Worm (Caenorhabditis elegans) whole organism, L1 larva: ENCODE data around the gene rla-2.

Experiments
- Y116A8C.19 ChIP-seq: sonication (generic microtip); optimal IDR thresholded peaks from 2 replicates; lab custom pipeline; 2016; ENCODE audit warnings: missing compliant biosample characterization, missing genetic modification characterization, borderline replicate concordance
- aha-1 ChIP-seq: fragments of 150-350 bp; optimal IDR thresholded peaks from 2 replicates; lab custom pipeline; 2014; ENCODE audit warnings: missing biosample characterization, missing genetic modification characterization
- ceh-8 ChIP-seq: fragments of 200-800 bp; sonication (Bioruptor generic); optimal IDR thresholded peaks from 2 replicates; lab custom pipeline; 2018; ENCODE audit warnings: mild to moderate bottlenecking, missing genetic modification characterization, moderate library complexity, missing compliant biosample characterization
- ces-1 ChIP-seq: fragments of 150-350 bp; optimal IDR thresholded peaks from 2 replicates; lab custom pipeline; 2014; ENCODE audit warnings: missing biosample characterization, missing genetic modification reagents, missing genetic modification characterization
- dpl-1 ChIP-seq, 3 experiments: fragments of 150-350 bp in 2 of 3; sonication (generic microtip) in 1 of 3; optimal IDR thresholded peaks; 2 replicates each; lab custom pipeline; 2014 to 2017; ENCODE audit warnings: missing biosample characterization in 3 of 3, missing genetic modification characterization in 3 of 3, missing genetic modification reagents in 3 of 3
- efl-1 ChIP-seq, 4 experiments: fragments of 150-350 bp; optimal IDR thresholded peaks in 3 of 4; peaks in 1 of 4; 1 replicate in 1 of 4; 2 replicates in 3 of 4; lab custom pipeline; 2014; ENCODE audit warnings: missing biosample characterization in 2 of 4, missing genetic modification characterization in 2 of 4, missing genetic modification reagents in 2 of 4
- efl-3 ChIP-seq: fragments of 200-800 bp; sonication (Bioruptor generic); optimal IDR thresholded peaks from 2 replicates; lab custom pipeline; 2018; ENCODE audit warnings: mild to moderate bottlenecking, missing genetic modification characterization, missing compliant biosample characterization
- egl-27 ChIP-seq, 2 experiments: fragments of 150-350 bp in 1 of 2; sonication (generic microtip); optimal IDR thresholded peaks; 3 replicates each; lab custom pipeline; 2017 to 2018; ENCODE audit warnings: missing biosample characterization in 2 of 2, missing genetic modification characterization in 2 of 2, missing genetic modification reagents in 2 of 2
- elt-2 ChIP-seq: sonication (generic microtip); optimal IDR thresholded peaks from 2 replicates; lab custom pipeline; 2016; ENCODE audit warnings: missing genetic modification characterization, mild to moderate bottlenecking, inconsistent platforms, missing compliant biosample characterization, missing genetic modification reagents
- elt-3 ChIP-seq, 6 experiments: fragments of 150-350 bp in 1 of 6; sonication (generic microtip); optimal IDR thresholded peaks; 2 replicates each; lab custom pipeline; 2017 to 2018; ENCODE audit warnings: missing biosample characterization in 6 of 6, missing genetic modification characterization in 6 of 6, inconsistent platforms in 1 of 6
- ets-5 ChIP-seq: fragments of 200-800 bp; sonication (Bioruptor generic); IDR thresholded peaks from 2 replicates; pipeline ENCODE4 v1.3.6; 2022; ENCODE audit warnings: missing genetic modification characterization, missing compliant biosample characterization
- fkh-10 ChIP-seq: sonication (generic microtip); optimal IDR thresholded peaks from 2 replicates; lab custom pipeline; 2017; ENCODE audit warnings: missing biosample characterization, missing genetic modification reagents, missing genetic modification characterization
- grh-1 ChIP-seq: fragments of 200-800 bp; sonication (Bioruptor generic); IDR thresholded peaks from 2 replicates; pipeline ENCODE4 v1.3.6; 2022; ENCODE audit warnings: missing genetic modification reagents, missing genetic modification characterization, missing compliant biosample characterization
- hlh-4 ChIP-seq: sonication (generic microtip); optimal IDR thresholded peaks from 2 replicates; lab custom pipeline; 2016; ENCODE audit warnings: mild to moderate bottlenecking, missing genetic modification characterization, missing compliant biosample characterization
- jun-1 ChIP-seq: fragments of 150-350 bp; optimal IDR thresholded peaks from 2 replicates; lab custom pipeline; 2014; ENCODE audit warnings: missing biosample characterization, missing genetic modification reagents, missing genetic modification characterization
- lin-13 ChIP-seq: fragments of 150-350 bp; optimal IDR thresholded peaks from 2 replicates; lab custom pipeline; 2014; ENCODE audit warnings: missing biosample characterization, missing genetic modification reagents, missing genetic modification characterization
- lir-3 ChIP-seq: sonication (generic microtip); optimal IDR thresholded peaks from 2 replicates; lab custom pipeline; 2016; ENCODE audit warnings: mild to moderate bottlenecking, missing genetic modification characterization, moderate library complexity, missing compliant biosample characterization; ENCODE audit not compliant: poor library complexity
- mef-2 ChIP-seq: fragments of 150-350 bp; optimal IDR thresholded peaks from 2 replicates; lab custom pipeline; 2014; ENCODE audit warnings: missing biosample characterization, missing genetic modification characterization
- mep-1 ChIP-seq: fragments of 150-350 bp; optimal IDR thresholded peaks from 2 replicates; lab custom pipeline; 2014; ENCODE audit warnings: missing biosample characterization, missing genetic modification characterization
- nhr-19 ChIP-seq: fragments of 200-800 bp; sonication (Bioruptor generic); conservative IDR thresholded peaks from 2 replicates; pipeline ENCODE4 v1.3.6; 2022; ENCODE audit warnings: missing genetic modification characterization, missing compliant biosample characterization
- nhr-20 ChIP-seq: sonication (generic microtip); optimal IDR thresholded peaks from 2 replicates; lab custom pipeline; 2016; ENCODE audit warnings: mild to moderate bottlenecking, missing genetic modification characterization, missing compliant biosample characterization
- nhr-28 ChIP-seq: fragments of 150-350 bp; optimal IDR thresholded peaks from 2 replicates; lab custom pipeline; 2014; ENCODE audit warnings: missing biosample characterization, missing genetic modification characterization
- nhr-47 ChIP-seq: sonication (generic microtip); optimal IDR thresholded peaks from 2 replicates; lab custom pipeline; 2016; ENCODE audit warnings: mild to moderate bottlenecking, missing genetic modification characterization, moderate library complexity, missing compliant biosample characterization
- nhr-90 ChIP-seq: sonication (generic microtip); optimal IDR thresholded peaks from 2 replicates; lab custom pipeline; 2016; ENCODE audit warnings: mild to moderate bottlenecking, missing genetic modification characterization, missing compliant biosample characterization; ENCODE audit not compliant: poor library complexity
- pax-3 ChIP-seq: fragments of 200-800 bp; sonication (Bioruptor generic); optimal IDR thresholded peaks from 2 replicates; lab custom pipeline; 2018; ENCODE audit warnings: mild to moderate bottlenecking, missing genetic modification characterization, moderate library complexity, missing compliant biosample characterization
- pqm-1 ChIP-seq: sonication (generic microtip); optimal IDR thresholded peaks from 3 replicates; lab custom pipeline; 2017; ENCODE audit warnings: missing biosample characterization, missing genetic modification characterization
- rnt-1 ChIP-seq: sonication (generic microtip); optimal IDR thresholded peaks from 2 replicates; lab custom pipeline; 2016; ENCODE audit warnings: mild to moderate bottlenecking, missing genetic modification characterization, moderate library complexity, missing compliant biosample characterization
- sox-4 ChIP-seq: sonication (generic microtip); optimal IDR thresholded peaks from 2 replicates; lab custom pipeline; 2016; ENCODE audit warnings: missing genetic modification characterization, missing compliant biosample characterization
- swsn-7 ChIP-seq: sonication (generic microtip); optimal IDR thresholded peaks from 2 replicates; lab custom pipeline; 2016; ENCODE audit warnings: missing genetic modification characterization, missing compliant biosample characterization
- unc-130 ChIP-seq: fragments of 150-350 bp; optimal IDR thresholded peaks from 2 replicates; lab custom pipeline; 2017; ENCODE audit warnings: missing biosample characterization, missing genetic modification characterization, inconsistent platforms
- unc-62 ChIP-seq: fragments of 150-350 bp; optimal IDR thresholded peaks from 2 replicates; lab custom pipeline; 2014; ENCODE audit warnings: missing biosample characterization, missing genetic modification reagents, missing genetic modification characterization
- unc-98 ChIP-seq: fragments of 200-800 bp; sonication (Bioruptor generic); IDR thresholded peaks from 2 replicates; pipeline ENCODE4 v1.3.6; 2022; ENCODE audit warnings: missing genetic modification characterization, missing compliant biosample characterization
- vab-15 ChIP-seq: sonication (generic microtip); optimal IDR thresholded peaks from 2 replicates; lab custom pipeline; 2017; ENCODE audit warnings: missing genotype, mild to moderate bottlenecking, missing genetic modification characterization, missing compliant biosample characterization
- xbp-1 ChIP-seq: sonication (generic microtip); optimal IDR thresholded peaks from 2 replicates; lab custom pipeline; 2016; ENCODE audit warnings: missing genetic modification characterization, missing compliant biosample characterization
- zip-4 ChIP-seq: fragments of 200-800 bp; sonication (Bioruptor generic); optimal IDR thresholded peaks from 2 replicates; lab custom pipeline; 2018; ENCODE audit warnings: mild to moderate bottlenecking, missing genetic modification characterization, moderate library complexity, missing compliant biosample characterization
- ztf-4 ChIP-seq: fragments of 150-350 bp; optimal IDR thresholded peaks from 2 replicates; lab custom pipeline; 2014; ENCODE audit warnings: missing biosample characterization, missing genetic modification characterization

The rla-2 gene

ce11 chrIV:13322429-13322828, 47.7 kb downstream of the rla-2 start (continued):
- TF ChIP-seq efl-3 (GFP tag; lab: Kevin White, UChicago): no peak
- no peak for TF ChIP-seq hlh-4 (tag; lab: Kevin White, UChicago)
- TF ChIP-seq vab-15 (tag; lab: Kevin White, UChicago): no peak
- peak; percentile 65 for TF ChIP-seq xbp-1 (tag; lab: Kevin White, UChicago)
- TF ChIP-seq swsn-7 (tag; lab: Kevin White, UChicago): peak; percentile 84
- TF ChIP-seq zip-4 (GFP tag; lab: Kevin White, UChicago): no peak
- no peak for TF ChIP-seq unc-62 (GFP tag; lab: Kevin White, UChicago)
- TF ChIP-seq ces-1 (GFP tag; lab: Kevin White, UChicago): no peak
- TF ChIP-seq fkh-10: peak; percentile 18
- TF ChIP-seq nhr-28: no peak
- TF ChIP-seq ztf-4 (tag; lab: Kevin White, UChicago): peak; percentile 72
- peak; percentile 35; the same call in 1 of the 2 replicates for TF ChIP-seq grh-1 (GFP tag; lab: Robert Waterston, UW)
- peak; percentile 82 for TF ChIP-seq nhr-47
- TF ChIP-seq lin-13 (GFP tag; lab: Kevin White, UChicago): peak; percentile 60
- TF ChIP-seq mep-1 (tag; lab: Kevin White, UChicago): peak; percentile 88
- TF ChIP-seq ceh-8 (GFP tag; lab: Kevin White, UChicago): no peak
- TF ChIP-seq pqm-1: no peak
- TF ChIP-seq efl-1 (optimal IDR thresholded peaks at IDR 0.05; lab: Kevin White, UChicago): peak; percentile 58
- TF ChIP-seq efl-1 (GFP tag; optimal IDR thresholded peaks at IDR 0.05 in 1 of 2; lab: Kevin White, UChicago): peak; percentile 19 to 70
- TF ChIP-seq Y116A8C.19 (tag; lab: Kevin White, UChicago): no peak
- no peak for TF ChIP-seq mef-2 (tag; lab: Kevin White, UChicago)
- TF ChIP-seq dpl-1 (GFP tag; optimal IDR thresholded peaks at IDR 0.05; lab: Kevin White, UChicago): peak; percentile 35 to 48 (median 37)
- TF ChIP-seq unc-98 (GFP tag; lab: Robert Waterston, UW): 0 out of 2 replicates have a peak, but pooled peaks have one; percentile 18
- TF ChIP-seq nhr-19 (GFP tag; lab: Robert Waterston, UW): peak; percentile 86
- peak in 4 of 6 experiments; percentile 49 to 84 (median 70) for TF ChIP-seq elt-3 (tag; optimal IDR thresholded peaks at IDR 0.05; lab: Kevin White, UChicago)
- TF ChIP-seq lir-3 (tag; lab: Kevin White, UChicago): no peak
- TF ChIP-seq nhr-90 (tag; lab: Kevin White, UChicago): peak; percentile 81
- peak; percentile 84 for TF ChIP-seq rnt-1 (tag; lab: Kevin White, UChicago)
- TF ChIP-seq unc-130 (tag; lab: Kevin White, UChicago): no peak
- TF ChIP-seq pax-3: no peak
- peak; percentile 55 for TF ChIP-seq jun-1 (tag; lab: Kevin White, UChicago)
- TF ChIP-seq elt-2 (tag; lab: Kevin White, UChicago): peak; percentile 94
- TF ChIP-seq ets-5 (GFP tag; lab: Robert Waterston, UW): no peak
- peak; percentile 31 to 50 for TF ChIP-seq egl-27 (tag; optimal IDR thresholded peaks at IDR 0.05; lab: Kevin White, UChicago)
- peak; percentile 93 for TF ChIP-seq nhr-20 (tag; lab: Kevin White, UChicago)
- TF ChIP-seq aha-1 (tag; lab: Kevin White, UChicago): peak; percentile 31

DNA sequence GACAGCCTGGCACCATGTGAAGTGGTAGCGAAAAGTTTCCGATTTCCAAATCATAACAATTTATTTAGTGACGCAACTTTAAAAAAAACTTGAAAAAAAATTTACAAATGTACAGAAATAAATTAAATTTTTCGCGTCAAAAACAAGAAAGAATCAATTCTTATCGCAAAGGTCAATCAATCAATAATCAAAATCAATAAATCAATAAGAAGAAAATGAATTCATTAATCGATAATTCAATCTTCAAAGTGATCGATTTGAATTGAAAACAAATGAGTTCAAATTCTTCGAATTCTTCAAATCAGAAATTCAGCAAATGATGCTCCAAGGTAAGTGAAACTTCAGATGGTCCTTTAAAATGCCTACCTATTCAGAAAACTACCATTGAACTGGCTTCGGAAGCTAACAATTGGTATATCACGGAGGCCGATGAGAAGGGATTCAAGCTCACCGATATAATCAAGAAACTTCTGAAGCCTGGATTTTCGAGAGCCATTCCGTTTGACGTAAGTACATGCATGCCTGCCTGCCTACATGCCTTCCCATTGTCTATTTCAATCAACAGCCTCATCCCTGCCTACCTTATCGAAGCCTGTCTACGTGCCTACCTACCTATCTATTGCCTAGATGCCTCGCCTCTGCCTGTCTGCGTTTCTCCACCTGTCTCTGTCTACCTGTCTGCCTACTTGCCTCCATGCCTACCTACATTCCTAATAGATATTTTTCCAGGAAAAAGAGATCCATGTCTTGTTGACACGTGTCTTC, 50.0 kb downstream of the rla-2 start:
- no peak for TF ChIP-seq sox-4
